Fruit fly (Drosophila melanogaster): Measurements from ENCODE around the gene Pcyt2.

Pcyt2 gene

dm6 chr3L:1568225-1569161 is 15.2 kb downstream of the Pcyt2 start, which contains the start of gene CG7879 (continued):
- peak in 1 of 2 experiments; percentile 68 for TF ChIP-seq tll (GFP tag; optimal IDR thresholded peaks at IDR 0.05)
- TF ChIP-seq CG3847 (GFP tag; IDR thresholded peaks at IDR 0.05) = peak; percentile 45
- TF ChIP-seq corto (GFP tag; optimal IDR thresholded peaks at IDR 0.05) = no peak
- peak; percentile 71 for TF ChIP-seq CG4360 (GFP tag; IDR thresholded peaks at IDR 0.05)
- TF ChIP-seq Atf3 (GFP tag; optimal IDR thresholded peaks at IDR 0.05) = no peak
- TF ChIP-seq CG6854 (GFP tag; optimal IDR thresholded peaks at IDR 0.05) = peak; percentile 18
- peak; percentile 40 for TF ChIP-seq Xbp1 (GFP tag; optimal IDR thresholded peaks at IDR 0.05)
- peak; percentile 10 for TF ChIP-seq CG18262 (tag; optimal IDR thresholded peaks at IDR 0.05)
- peak; percentile 32 for TF ChIP-seq dmrt11E (tag; optimal IDR thresholded peaks at IDR 0.05)
- peak; percentile 98 for TF ChIP-seq MESR4 (GFP tag; optimal IDR thresholded peaks at IDR 0.05)
- TF ChIP-seq Eip74EF (GFP tag; optimal IDR thresholded peaks at IDR 0.05) = no peak
- TF ChIP-seq D (optimal IDR thresholded peaks at IDR 0.05) = no peak
- no peak for TF ChIP-seq D (GFP tag; optimal IDR thresholded peaks at IDR 0.05)
- no peak for TF ChIP-seq Aef1 (GFP tag; IDR thresholded peaks at IDR 0.05)
- no peak for TF ChIP-seq CG15696 (tag; optimal IDR thresholded peaks at IDR 0.05)
- no peak for TF ChIP-seq CG11398 (GFP tag; optimal IDR thresholded peaks at IDR 0.05)
- no peak for TF ChIP-seq CG11560 (tag; IDR thresholded peaks at IDR 0.05)
- no peak for TF ChIP-seq peb (GFP tag; IDR thresholded peaks at IDR 0.05)
- TF ChIP-seq dysf (GFP tag; IDR thresholded peaks at IDR 0.05) = peak; percentile 44; the same call in 1 of the 3 replicates
- TF ChIP-seq stwl (tag; optimal IDR thresholded peaks at IDR 0.05) = peak; percentile 5
- no peak for TF ChIP-seq hth (optimal IDR thresholded peaks at IDR 0.05)
- TF ChIP-seq CG5245 (GFP tag; optimal IDR thresholded peaks at IDR 0.05) = no peak
- peak; percentile 16 for TF ChIP-seq CG10209 (GFP tag; optimal IDR thresholded peaks at IDR 0.05)
- no peak for TF ChIP-seq knrl (GFP tag; IDR thresholded peaks at IDR 0.05; ENCODE audit: partially characterized antibody)
- TF ChIP-seq pfk (GFP tag; optimal IDR thresholded peaks at IDR 0.05) = no peak
- TF ChIP-seq CG7839 (tag; optimal IDR thresholded peaks at IDR 0.05) = peak; percentile 15
- no peak for TF ChIP-seq Tbp (GFP tag; optimal IDR thresholded peaks at IDR 0.05)
- TF ChIP-seq CG15073 (GFP tag; optimal IDR thresholded peaks at IDR 0.05) = no peak
- TF ChIP-seq lab (GFP tag; optimal IDR thresholded peaks at IDR 0.05) = peak; percentile 42
- peak; percentile 20 for TF ChIP-seq CG17829 (tag; optimal IDR thresholded peaks at IDR 0.05)
- peak in 1 of 2 experiments; percentile 73 for TF ChIP-seq crp (GFP tag; optimal IDR thresholded peaks at IDR 0.05)
- TF ChIP-seq CG6765 (GFP tag; optimal IDR thresholded peaks at IDR 0.05) = no peak
- TF ChIP-seq lmd (GFP tag; IDR thresholded peaks at IDR 0.05) = peak; percentile 33; the same call in 1 of the 2 replicates
- TF ChIP-seq CG17328 (GFP tag; IDR thresholded peaks at IDR 0.05) = no peak
- TF ChIP-seq slou (GFP tag; optimal IDR thresholded peaks at IDR 0.05) = peak; percentile 16
- TF ChIP-seq hb (GFP tag; IDR thresholded peaks at IDR 0.05; ENCODE audit: partially characterized antibody) = no peak
- TF ChIP-seq CG31224 (GFP tag; IDR thresholded peaks at IDR 0.05) = no peak
- TF ChIP-seq CG4282 (GFP tag; optimal IDR thresholded peaks at IDR 0.05) = no peak
- TF ChIP-seq vvl (GFP tag; IDR thresholded peaks at IDR 0.05) = peak; percentile 17
- no peak for TF ChIP-seq CG12236 (GFP tag; optimal IDR thresholded peaks at IDR 0.05)
- TF ChIP-seq CG7745 (tag; optimal IDR thresholded peaks at IDR 0.05) = no peak
- TF ChIP-seq bcd (GFP tag; optimal IDR thresholded peaks at IDR 0.05) = peak; percentile 17
- peak; percentile 22 for TF ChIP-seq HHEX (GFP tag; optimal IDR thresholded peaks at IDR 0.05)
- TF ChIP-seq yki (optimal IDR thresholded peaks at IDR 0.05) = no peak
- peak; percentile 7 for TF ChIP-seq CG18619 (GFP tag; optimal IDR thresholded peaks at IDR 0.05)
- TF ChIP-seq CG13287 (GFP tag; IDR thresholded peaks at IDR 0.05; ENCODE audit: partially characterized antibody) = peak; percentile 32; the same call in 1 of the 2 replicates
- 0 out of 2 replicates have a peak, but pooled peaks have one; percentile 14 for TF ChIP-seq CG8765 (GFP tag; IDR thresholded peaks at IDR 0.05)
- no peak for TF ChIP-seq CG12744 (GFP tag; optimal IDR thresholded peaks at IDR 0.05)

All from whole organism, embryonic.